Worm (Caenorhabditis elegans): ENCODE measurements around the gene T02E9.6.

The T02E9.6 gene

ce11 chrV:11312904-11313303 is 21.2 kb downstream of the T02E9.6 start:
- TF ChIP-seq nhr-25 (tag; optimal IDR thresholded peaks at IDR 0.05), result peak; percentile 9
- no peak for TF ChIP-seq fos-1 (tag; optimal IDR thresholded peaks at IDR 0.05)

ce11 chrV:11311013-11311472 is 23.1 kb downstream of the T02E9.6 start, which contains the start of gene T03F7.7:
Gene T03F7.7, plus strand, starts transcription at chrV:11311422.
- TF ChIP-seq nhr-21 (tag; optimal IDR thresholded peaks at IDR 0.05), result no peak
- TF ChIP-seq ceh-82 (tag; optimal IDR thresholded peaks at IDR 0.05), result no peak
- TF ChIP-seq blmp-1 (tag; optimal IDR thresholded peaks at IDR 0.05; ENCODE audit: insufficient read depth), result peak; percentile 55
- TF ChIP-seq nhr-23 (tag; optimal IDR thresholded peaks at IDR 0.05), result no peak
- TF ChIP-seq aly-2 (tag; optimal IDR thresholded peaks at IDR 0.05), result no peak
- TF ChIP-seq skn-1 (tag; optimal IDR thresholded peaks at IDR 0.05), result no peak
- TF ChIP-seq sma-3 (GFP tag; optimal IDR thresholded peaks at IDR 0.05), result peak; percentile 61
- TF ChIP-seq mab-5 (tag; optimal IDR thresholded peaks at IDR 0.05), result no peak
- TF ChIP-seq lsy-2 (tag; optimal IDR thresholded peaks at IDR 0.05), result no peak
- no peak for TF ChIP-seq R02D3.7 (tag; optimal IDR thresholded peaks at IDR 0.05)
- peak; percentile 97 for TF ChIP-seq fos-1 (tag; optimal IDR thresholded peaks at IDR 0.05)
- no peak for TF ChIP-seq lin-11 (tag; optimal IDR thresholded peaks at IDR 0.05)
- peak; percentile 32 for TF ChIP-seq sma-9 (GFP tag; optimal IDR thresholded peaks at IDR 0.05)
- no peak for TF ChIP-seq sma-9 (tag; optimal IDR thresholded peaks at IDR 0.05)
- no peak for TF ChIP-seq gmeb-1 (tag; optimal IDR thresholded peaks at IDR 0.05)
- TF ChIP-seq elt-1 (tag; optimal IDR thresholded peaks at IDR 0.05), result no peak
- no peak for TF ChIP-seq lin-39 (tag; optimal IDR thresholded peaks at IDR 0.05)
- TF ChIP-seq unc-62 (GFP tag; optimal IDR thresholded peaks at IDR 0.05), result no peak
- no peak for TF ChIP-seq lin-13 (GFP tag; optimal IDR thresholded peaks at IDR 0.05)
- no peak for TF ChIP-seq F13H6.1 (tag; optimal IDR thresholded peaks at IDR 0.05)
- no peak for TF ChIP-seq nhr-11 (tag; optimal IDR thresholded peaks at IDR 0.05)
- TF ChIP-seq nhr-77 (tag; optimal IDR thresholded peaks at IDR 0.05), result no peak
- no peak for TF ChIP-seq sem-4 (tag; optimal IDR thresholded peaks at IDR 0.05)
- peak; percentile 55 for TF ChIP-seq nhr-25 (tag; optimal IDR thresholded peaks at IDR 0.05)
- no peak for TF ChIP-seq nhr-12 (tag; optimal IDR thresholded peaks at IDR 0.05)
- no peak for TF ChIP-seq egl-27 (tag; optimal IDR thresholded peaks at IDR 0.05)
- no peak for TF ChIP-seq nhr-129 (tag; optimal IDR thresholded peaks at IDR 0.05)
- TF ChIP-seq zag-1 (tag; optimal IDR thresholded peaks at IDR 0.05), result no peak
- no peak for TF ChIP-seq nhr-10 (tag; optimal IDR thresholded peaks at IDR 0.05)
- no peak for TF ChIP-seq snpc-4 (tag; optimal IDR thresholded peaks at IDR 0.05)
- TF ChIP-seq elt-3 (tag; optimal IDR thresholded peaks at IDR 0.05), result no peak
- no peak for TF ChIP-seq nhr-237 (tag; optimal IDR thresholded peaks at IDR 0.05)
- no peak for TF ChIP-seq ztf-1 (GFP tag; conservative IDR thresholded peaks at IDR 0.05)
- no peak for TF ChIP-seq ceh-16 (tag; optimal IDR thresholded peaks at IDR 0.05)
- TF ChIP-seq alr-1 (tag; optimal IDR thresholded peaks at IDR 0.05), result no peak
- TF ChIP-seq unc-55 (GFP tag; optimal IDR thresholded peaks at IDR 0.05), result no peak
- TF ChIP-seq Y55F3AM.14 (GFP tag; optimal IDR thresholded peaks at IDR 0.05), result no peak
- TF ChIP-seq crh-2 (tag; optimal IDR thresholded peaks at IDR 0.05), result peak; percentile 36
- TF ChIP-seq unc-39 (tag; optimal IDR thresholded peaks at IDR 0.05), result no peak
- TF ChIP-seq ztf-4 (tag; optimal IDR thresholded peaks at IDR 0.05), result no peak

DNA sequence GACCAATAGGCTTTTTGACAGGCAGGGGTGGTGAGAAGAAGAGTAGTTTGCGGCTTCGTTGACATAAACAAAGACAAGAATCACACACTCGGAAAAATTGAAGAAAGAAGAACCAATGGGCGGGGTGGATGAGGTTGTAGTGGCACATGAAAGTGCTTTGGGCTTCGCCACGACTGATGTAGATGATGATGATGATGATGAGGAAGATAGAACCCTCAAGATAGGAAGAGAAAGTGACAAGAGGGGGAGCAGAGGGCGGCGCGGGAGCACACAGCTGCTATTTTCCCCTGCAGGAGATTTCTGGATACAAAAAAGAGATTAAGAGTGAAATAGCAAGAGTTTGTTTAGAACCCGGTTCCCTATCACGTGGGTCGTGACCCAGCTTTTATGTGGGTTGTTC is 25.2 kb downstream of the T02E9.6 start:
- TF ChIP-seq lsy-2 (tag; optimal IDR thresholded peaks at IDR 0.05) (peak in 1 of 2 experiments; percentile 22), nhr-129 (tag; optimal IDR thresholded peaks at IDR 0.05) (peak; percentile 56), mab-5 (tag; optimal IDR thresholded peaks at IDR 0.05) (no peak), skn-1 (tag; optimal IDR thresholded peaks at IDR 0.05) (no peak), alr-1 (tag; optimal IDR thresholded peaks at IDR 0.05) (no peak), ztf-4 (tag; optimal IDR thresholded peaks at IDR 0.05) (no peak), nhr-237 (tag; optimal IDR thresholded peaks at IDR 0.05) (no peak), nhr-21 (tag; optimal IDR thresholded peaks at IDR 0.05) (no peak), nhr-25 (tag; optimal IDR thresholded peaks at IDR 0.05) (no peak), unc-62 (GFP tag; optimal IDR thresholded peaks at IDR 0.05) (no peak), aly-2 (tag; optimal IDR thresholded peaks at IDR 0.05) (no peak), ama-1 (optimal IDR thresholded peaks at IDR 0.05) (no peak), ceh-16 (tag; optimal IDR thresholded peaks at IDR 0.05) (no peak), Y55F3AM.14 (GFP tag; optimal IDR thresholded peaks at IDR 0.05) (no peak), sma-9 (GFP tag; optimal IDR thresholded peaks at IDR 0.05) (peak; percentile 76), sma-9 (tag; optimal IDR thresholded peaks at IDR 0.05) (no peak), peb-1 (tag; optimal IDR thresholded peaks at IDR 0.05) (no peak), nhr-10 (tag; optimal IDR thresholded peaks at IDR 0.05) (no peak), unc-39 (tag; optimal IDR thresholded peaks at IDR 0.05) (no peak), nhr-12 (tag; optimal IDR thresholded peaks at IDR 0.05) (no peak), gmeb-1 (tag; optimal IDR thresholded peaks at IDR 0.05) (no peak), lin-13 (GFP tag; optimal IDR thresholded peaks at IDR 0.05) (no peak), dmd-4 (tag; optimal IDR thresholded peaks at IDR 0.05) (no peak), R02D3.7 (tag; optimal IDR thresholded peaks at IDR 0.05) (no peak), elt-3 (tag; optimal IDR thresholded peaks at IDR 0.05) (no peak), F13H6.1 (tag; optimal IDR thresholded peaks at IDR 0.05) (peak; percentile 80), zag-1 (tag; optimal IDR thresholded peaks at IDR 0.05) (peak; percentile 12), C34F6.9 (tag; optimal IDR thresholded peaks at IDR 0.05) (peak; percentile 18), nhr-6 (tag; optimal IDR thresholded peaks at IDR 0.05) (no peak), nhr-77 (tag; optimal IDR thresholded peaks at IDR 0.05) (no peak), crh-2 (tag; optimal IDR thresholded peaks at IDR 0.05) (no peak), ZK546.5 (tag; optimal IDR thresholded peaks at IDR 0.05) (no peak)
